Worm (Caenorhabditis elegans) whole organism, L3 larva: ENCODE measurements around the gene ZK1067.4.

Experiments
- ama-1 ChIP-seq: fragments of 150-350 bp; optimal IDR thresholded peaks from 2 replicates; lab custom pipeline; 2018
- ceh-16 ChIP-seq: sonication (generic microtip); optimal IDR thresholded peaks from 2 replicates; lab custom pipeline; 2017; ENCODE audit warnings: missing biosample characterization, missing genetic modification characterization
- ceh-82 ChIP-seq: fragments of 150-350 bp; optimal IDR thresholded peaks from 2 replicates; lab custom pipeline; 2014; ENCODE audit warnings: missing biosample characterization, missing genetic modification characterization
- elt-1 ChIP-seq: fragments of 150-350 bp; optimal IDR thresholded peaks from 2 replicates; lab custom pipeline; 2014; ENCODE audit warnings: missing biosample characterization, missing genetic modification characterization
- lin-39 ChIP-seq: fragments of 150-350 bp; optimal IDR thresholded peaks from 2 replicates; lab custom pipeline; 2018; ENCODE audit warnings: missing biosample characterization, missing genetic modification reagents, missing genetic modification characterization
- mml-1 ChIP-seq: fragments of 150-350 bp; sonication (generic microtip); optimal IDR thresholded peaks from 3 replicates; lab custom pipeline; 2014; ENCODE audit warnings: missing biosample characterization, missing genetic modification characterization
- nfya-1 ChIP-seq: sonication (generic microtip); optimal IDR thresholded peaks from 2 replicates; lab custom pipeline; 2017; ENCODE audit warnings: missing genetic modification characterization, mild to moderate bottlenecking, missing compliant biosample characterization, antibody characterized with exemption, moderate library complexity; ENCODE audit not compliant: insufficient read depth
- nhr-23 ChIP-seq: fragments of 150-350 bp; optimal IDR thresholded peaks from 2 replicates; lab custom pipeline; 2014; ENCODE audit warnings: missing biosample characterization, missing genetic modification reagents, missing genetic modification characterization

Gene ZK1067.4

DNA sequence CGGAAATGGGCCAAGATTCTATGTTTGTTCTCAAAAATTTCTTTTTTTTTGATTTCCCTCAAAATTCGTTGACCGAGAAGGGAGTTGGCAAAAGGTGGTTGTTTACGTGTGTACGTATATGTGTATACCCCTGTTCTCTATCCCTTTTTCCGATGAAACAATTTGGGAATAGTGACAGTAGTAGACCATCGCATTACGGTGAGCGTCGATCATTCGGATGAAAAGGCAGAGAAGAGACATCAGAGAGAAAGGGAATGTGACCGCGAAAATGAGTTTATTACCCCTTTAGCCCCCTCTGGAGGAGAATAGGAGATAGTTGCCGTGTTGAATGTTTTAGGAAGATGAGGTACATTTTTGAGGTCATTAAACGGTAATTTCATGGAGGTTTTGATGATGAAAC is 49.9 kb downstream of the ZK1067.4 start:
- TF ChIP-seq ceh-16 (no peak), nhr-23 (peak; percentile 24)
- TF ChIP-seq, all 47 proteins: peak for 1

DNA sequence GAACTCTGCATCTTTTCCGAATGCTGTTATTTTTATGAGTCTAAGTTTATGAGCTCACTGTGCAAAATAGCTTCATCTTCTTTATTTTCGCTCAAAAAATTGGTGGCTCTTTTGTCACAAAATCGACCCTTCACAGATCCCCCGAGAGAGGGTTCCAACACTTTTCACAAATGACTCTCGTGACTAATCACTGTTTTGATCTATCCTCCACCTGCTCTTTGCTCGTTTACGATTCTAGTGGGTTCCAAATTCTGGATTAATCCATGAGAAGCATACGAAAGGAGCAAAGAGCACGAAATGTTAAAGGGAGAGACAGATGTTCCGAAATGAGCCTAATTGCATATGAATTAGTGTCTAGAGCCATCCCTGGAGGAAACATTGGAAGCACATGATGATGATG is 51.2 kb downstream of the ZK1067.4 start:
- TF ChIP-seq lin-39 (peak; percentile 52), ceh-82 (tag; lab: Kevin White, UChicago) (no peak)

DNA sequence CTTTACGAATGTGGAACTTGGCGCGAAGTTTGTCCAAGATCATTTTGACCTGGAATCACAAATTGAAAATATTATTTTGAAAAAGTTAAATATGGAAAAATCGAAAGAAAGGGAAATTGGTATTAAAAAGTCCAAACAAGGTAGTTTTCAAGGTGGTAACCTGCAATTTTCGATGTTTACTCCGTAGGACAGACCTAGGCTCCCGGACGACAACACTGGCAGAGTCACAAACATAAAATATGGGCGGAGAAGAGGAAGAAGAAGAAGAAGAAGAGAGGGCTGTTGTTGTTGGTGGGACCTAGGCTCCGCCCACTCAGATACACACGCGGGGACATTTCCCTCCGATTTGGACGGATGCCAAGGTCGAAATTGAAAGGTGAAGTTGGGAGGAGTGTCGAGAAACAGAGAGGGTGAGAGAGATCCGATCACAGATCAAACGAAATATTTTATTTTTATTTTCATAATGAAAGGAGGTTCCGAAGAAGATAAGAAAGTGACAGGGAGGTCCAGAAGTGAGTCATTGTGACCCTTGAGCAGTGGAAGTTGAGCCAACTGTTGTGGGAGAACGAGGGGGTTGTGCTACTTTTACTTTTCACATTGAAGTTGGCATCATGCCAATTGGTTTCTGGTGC is 51.9 kb downstream of the ZK1067.4 start, which contains the start of gene aqp-2:
aqp-2 (minus strand) TSS at position 51 of the 632 bp plus-strand sequence.
- TF ChIP-seq mml-1 (tag; lab: Kevin White, UChicago) (no peak), elt-1 (tag; lab: Kevin White, UChicago) (peak; percentile 2), ama-1 (peak; percentile 18), nfya-1 (tag; lab: Kevin White, UChicago) (peak; percentile 34), lin-39 (peak; percentile 59)
